Fruit fly (Drosophila melanogaster) whole organism, embryonic: ENCODE measurements around the gene RabX4.

Source experiments
- Bdp1 ChIP-seq: fragments of 200-800 bp; sonication (Bioruptor generic); optimal IDR thresholded peaks from 3 replicates; lab custom pipeline; 2016; ENCODE audit warnings: missing biosample characterization, missing genetic modification characterization
- CG10366 ChIP-seq: fragments of 200-800 bp; sonication (Bioruptor generic); IDR thresholded peaks from 2 replicates; pipeline ENCODE4 v1.3.6; 2022; ENCODE audit warnings: missing biosample characterization, missing genetic modification characterization
- CG12659 ChIP-seq: fragments of 200-800 bp; sonication (Bioruptor generic); optimal IDR thresholded peaks from 3 replicates; lab custom pipeline; 2017; ENCODE audit warnings: mild to moderate bottlenecking, missing biosample characterization, missing genetic modification reagents, missing genetic modification characterization
- CG12769 ChIP-seq: fragments of 200-800 bp; sonication (Bioruptor generic); optimal IDR thresholded peaks from 2 replicates; lab custom pipeline; 2019; ENCODE audit warnings: missing biosample characterization, mild to moderate bottlenecking, missing genetic modification characterization, moderate library complexity
- CG14014 ChIP-seq: fragments of 200-800 bp; sonication (Bioruptor generic); IDR thresholded peaks from 2 replicates; pipeline ENCODE4 v1.3.6; 2022; ENCODE audit warnings: missing biosample characterization, missing genetic modification characterization
- CG14710 ChIP-seq: fragments of 200-800 bp; sonication (Bioruptor generic); optimal IDR thresholded peaks from 3 replicates; lab custom pipeline; 2019; ENCODE audit warnings: missing biosample characterization, mild to moderate bottlenecking, missing genetic modification characterization, moderate library complexity
- CG17186 ChIP-seq: fragments of 200-800 bp; sonication (Bioruptor generic); optimal IDR thresholded peaks from 3 replicates; lab custom pipeline; 2017; ENCODE audit warnings: missing biosample characterization, missing genetic modification reagents, missing genetic modification characterization
- CG17912 ChIP-seq: fragments of 200-800 bp; sonication (Bioruptor generic); optimal IDR thresholded peaks from 2 replicates; lab custom pipeline; 2018; ENCODE audit warnings: missing biosample characterization, mild to moderate bottlenecking, missing genetic modification characterization
- CG2116 ChIP-seq: fragments of 200-800 bp; sonication (Bioruptor generic); optimal IDR thresholded peaks from 3 replicates; lab custom pipeline; 2018; ENCODE audit warnings: missing biosample characterization, mild to moderate bottlenecking, missing genetic modification characterization
- CG30403 ChIP-seq: fragments of 200-800 bp; sonication (Bioruptor generic); optimal IDR thresholded peaks from 3 replicates; lab custom pipeline; 2016; ENCODE audit warnings: missing biosample characterization, missing genetic modification characterization
- CG34224 ChIP-seq: fragments of 200-800 bp; sonication (Bioruptor generic); IDR thresholded peaks from 3 replicates; pipeline ENCODE4 v1.3.6; 2022; ENCODE audit warnings: missing biosample characterization, missing genetic modification characterization; ENCODE audit not compliant: partially characterized antibody
- CG34422 ChIP-seq: fragments of 200-800 bp; sonication (Bioruptor generic); IDR thresholded peaks from 3 replicates; pipeline ENCODE4 v1.3.6; 2022; ENCODE audit warnings: missing biosample characterization, missing genetic modification characterization
- CG3847 ChIP-seq: fragments of 200-800 bp; sonication (Bioruptor generic); IDR thresholded peaks from 2 replicates; pipeline ENCODE4 v1.3.6; 2022; ENCODE audit warnings: missing biosample characterization, missing genetic modification characterization
- CG3995 ChIP-seq: fragments of 200-800 bp; sonication (Bioruptor generic); optimal IDR thresholded peaks from 3 replicates; lab custom pipeline; 2016; ENCODE audit warnings: missing biosample characterization, missing genetic modification characterization
- CG6791 ChIP-seq: fragments of 200-800 bp; sonication (Bioruptor generic); IDR thresholded peaks from 3 replicates; pipeline ENCODE4 v1.3.6; 2022; ENCODE audit warnings: missing biosample characterization, missing genetic modification characterization; ENCODE audit not compliant: partially characterized antibody
- CG7357 ChIP-seq: fragments of 200-800 bp; sonication (Bioruptor generic); IDR thresholded peaks from 3 replicates; pipeline ENCODE4 v1.3.6; 2022; ENCODE audit warnings: missing biosample characterization, missing genetic modification characterization
- CG7839 ChIP-seq: fragments of 200-800 bp; sonication (Bioruptor generic); optimal IDR thresholded peaks from 3 replicates; lab custom pipeline; 2018; ENCODE audit warnings: missing biosample characterization, mild to moderate bottlenecking, missing genetic modification characterization, moderate library complexity
- CoRest ChIP-seq: fragments of 200-800 bp; sonication (Bioruptor generic); optimal IDR thresholded peaks from 3 replicates; lab custom pipeline; 2018; ENCODE audit warnings: missing biosample characterization, mild to moderate bottlenecking, missing genetic modification characterization, moderate library complexity
- D19A ChIP-seq: fragments of 200-800 bp; optimal IDR thresholded peaks from 3 replicates; lab custom pipeline; 2019; ENCODE audit warnings: missing biosample characterization, mild to moderate bottlenecking, missing genetic modification characterization, moderate library complexity
- D19B ChIP-seq: fragments of 200-800 bp; sonication (Bioruptor generic); optimal IDR thresholded peaks from 2 replicates; lab custom pipeline; 2017; ENCODE audit warnings: missing biosample characterization, mild to moderate bottlenecking, missing genetic modification characterization
- Dbx ChIP-seq: fragments of 200-800 bp; sonication (Bioruptor generic); IDR thresholded peaks from 3 replicates; pipeline ENCODE4 v1.3.6; 2022; ENCODE audit warnings: missing biosample characterization, missing genetic modification characterization
- E2f2 ChIP-seq: fragments of 200-800 bp; sonication (Bioruptor generic); IDR thresholded peaks from 2 replicates; pipeline ENCODE4 v1.3.6; 2022; ENCODE audit warnings: missing biosample characterization, missing genetic modification characterization
- Hr78 ChIP-seq, 2 experiments: fragments of 200-800 bp in 1 of 2; fragments of >200 bp in 1 of 2; sonication (Bioruptor generic) in 1 of 2; optimal IDR thresholded peaks; 2 replicates each; lab custom pipeline; 2017 to 2019; ENCODE audit warnings: missing biosample characterization in 2 of 2, missing genetic modification characterization in 2 of 2, mild to moderate bottlenecking in 1 of 2, moderate library complexity in 1 of 2
- Max ChIP-seq: fragments of 200-800 bp; sonication (Bioruptor generic); optimal IDR thresholded peaks from 2 replicates; lab custom pipeline; 2016; ENCODE audit warnings: missing biosample characterization, mild to moderate bottlenecking, missing genetic modification characterization
- Mrtf ChIP-seq: fragments of 200-800 bp; sonication (Bioruptor generic); IDR thresholded peaks from 3 replicates; pipeline ENCODE4 v1.3.6; 2022; ENCODE audit warnings: missing biosample characterization, missing genetic modification characterization
- Optix ChIP-seq: fragments of 200-800 bp; sonication (Bioruptor generic); IDR thresholded peaks from 3 replicates; pipeline ENCODE4 v1.3.6; 2022; ENCODE audit warnings: missing biosample characterization, missing genetic modification characterization
- Ptx1 ChIP-seq: fragments of 200-800 bp; sonication (Bioruptor generic); IDR thresholded peaks from 2 replicates; pipeline ENCODE4 v1.3.6; 2022; ENCODE audit warnings: missing biosample characterization, missing genetic modification characterization
- ap ChIP-seq: fragments of 200-800 bp; sonication (Bioruptor generic); IDR thresholded peaks from 2 replicates; pipeline ENCODE4 v1.3.6; 2022; ENCODE audit warnings: missing biosample characterization, missing genetic modification characterization
- bcd ChIP-seq: fragments of 200-800 bp; sonication (Bioruptor generic); optimal IDR thresholded peaks from 2 replicates; lab custom pipeline; 2017; ENCODE audit warnings: missing biosample characterization, mild to moderate bottlenecking, missing genetic modification characterization
- bigmax ChIP-seq: fragments of 200-800 bp; sonication (Bioruptor generic); optimal IDR thresholded peaks from 2 replicates; lab custom pipeline; 2018; ENCODE audit warnings: missing biosample characterization, mild to moderate bottlenecking, missing genetic modification characterization
- br ChIP-seq: fragments of >200 bp; optimal IDR thresholded peaks from 2 replicates; lab custom pipeline; 2017
- cg ChIP-seq: fragments of 200-800 bp; sonication (Bioruptor generic); optimal IDR thresholded peaks from 3 replicates; lab custom pipeline; 2019; ENCODE audit warnings: missing biosample characterization, mild to moderate bottlenecking, missing genetic modification characterization, moderate library complexity
- chn ChIP-seq: fragments of 200-800 bp; sonication (Bioruptor generic); optimal IDR thresholded peaks from 2 replicates; lab custom pipeline; 2016; ENCODE audit warnings: missing biosample characterization, missing genetic modification characterization
- eve ChIP-seq, 2 experiments: fragments of >200 bp; optimal IDR thresholded peaks; 2 replicates each; lab custom pipeline; 2017; ENCODE audit warnings: missing biosample characterization in 2 of 2, missing genetic modification characterization in 2 of 2
- fd102C ChIP-seq: fragments of 200-800 bp; sonication (Bioruptor generic); optimal IDR thresholded peaks from 2 replicates; lab custom pipeline; 2018; ENCODE audit warnings: missing biosample characterization, mild to moderate bottlenecking, missing genetic modification characterization, moderate library complexity
- grn ChIP-seq: fragments of 200-800 bp; sonication (Bioruptor generic); optimal IDR thresholded peaks from 3 replicates; lab custom pipeline; 2017; ENCODE audit warnings: missing biosample characterization, missing genetic modification characterization
- ind ChIP-seq: fragments of 200-800 bp; sonication (Bioruptor generic); optimal IDR thresholded peaks from 3 replicates; lab custom pipeline; 2016; ENCODE audit warnings: missing biosample characterization, missing genetic modification characterization
- maf-S ChIP-seq: fragments of 200-800 bp; sonication (Bioruptor generic); optimal IDR thresholded peaks from 2 replicates; lab custom pipeline; 2016; ENCODE audit warnings: missing biosample characterization, missing genetic modification characterization
- nerfin-1 ChIP-seq: fragments of 200-800 bp; sonication (Bioruptor generic); optimal IDR thresholded peaks from 3 replicates; lab custom pipeline; 2019; ENCODE audit warnings: missing biosample characterization, mild to moderate bottlenecking, missing genetic modification characterization, moderate library complexity
- peb ChIP-seq: fragments of 200-800 bp; sonication (Bioruptor generic); IDR thresholded peaks from 2 replicates; pipeline ENCODE4 v1.3.6; 2022; ENCODE audit warnings: missing biosample characterization, missing genetic modification characterization
- pnt ChIP-seq: fragments of 200-800 bp; sonication (Bioruptor generic); optimal IDR thresholded peaks from 3 replicates; lab custom pipeline; 2016; ENCODE audit warnings: missing biosample characterization, missing genetic modification characterization
- repo ChIP-seq: fragments of 200-800 bp; sonication (Bioruptor generic); optimal IDR thresholded peaks from 2 replicates; lab custom pipeline; 2016; ENCODE audit warnings: missing biosample characterization, missing genetic modification characterization
- run ChIP-seq: fragments of 200-800 bp; sonication (Bioruptor generic); optimal IDR thresholded peaks from 3 replicates; lab custom pipeline; 2018; ENCODE audit warnings: missing biosample characterization, mild to moderate bottlenecking, missing genetic modification characterization
- salm ChIP-seq: fragments of 200-800 bp; sonication (Bioruptor generic); optimal IDR thresholded peaks from 2 replicates; lab custom pipeline; 2018; ENCODE audit warnings: missing biosample characterization, mild to moderate bottlenecking, missing genetic modification characterization
- schlank ChIP-seq: fragments of 200-800 bp; sonication (Bioruptor generic); optimal IDR thresholded peaks from 2 replicates; lab custom pipeline; 2018; ENCODE audit warnings: missing biosample characterization, mild to moderate bottlenecking, missing genetic modification characterization
- sug ChIP-seq: fragments of 200-800 bp; optimal IDR thresholded peaks from 2 replicates; lab custom pipeline; 2019; ENCODE audit warnings: missing biosample characterization, mild to moderate bottlenecking, missing genetic modification characterization, moderate library complexity
- wdn ChIP-seq: fragments of 200-800 bp; sonication (Bioruptor generic); IDR thresholded peaks from 2 replicates; pipeline ENCODE4 v1.3.6; 2022; ENCODE audit warnings: missing biosample characterization, missing genetic modification characterization
- zen ChIP-seq: fragments of 200-800 bp; sonication (Bioruptor generic); optimal IDR thresholded peaks from 3 replicates; lab custom pipeline; 2018; ENCODE audit warnings: missing biosample characterization, mild to moderate bottlenecking, missing genetic modification characterization, moderate library complexity
- zf30C ChIP-seq: fragments of 200-800 bp; sonication (Bioruptor generic); optimal IDR thresholded peaks from 3 replicates; lab custom pipeline; 2018; ENCODE audit warnings: missing biosample characterization, mild to moderate bottlenecking, missing genetic modification characterization
- zfh2 ChIP-seq: fragments of 200-800 bp; sonication (Bioruptor generic); optimal IDR thresholded peaks from 2 replicates; lab custom pipeline; 2016; ENCODE audit warnings: missing biosample characterization, missing genetic modification characterization

Gene RabX4

DNA sequence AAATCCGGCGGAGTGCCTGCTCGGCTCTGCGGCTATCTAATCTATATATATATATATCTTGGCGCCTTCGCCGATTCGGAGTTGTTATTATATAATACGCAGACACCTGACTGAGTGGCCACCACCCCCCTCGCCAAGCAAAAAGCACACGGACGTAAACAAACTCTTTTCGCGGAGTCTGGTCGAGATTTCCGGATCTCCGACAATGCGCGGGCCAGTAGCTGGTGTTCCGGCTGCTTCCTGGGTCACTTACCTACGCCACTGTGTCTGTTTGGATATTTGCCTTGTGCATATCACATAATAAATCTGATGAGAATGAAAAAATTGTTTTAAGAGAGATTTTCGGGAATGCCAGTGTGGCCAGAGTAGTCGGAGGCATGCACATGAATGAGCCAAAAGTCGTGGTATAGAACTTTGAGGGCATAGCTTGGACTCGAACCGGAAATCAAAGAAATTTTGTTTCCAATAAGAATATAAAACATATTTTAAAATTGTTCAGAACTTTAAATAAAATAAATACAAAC, 41.1 kb downstream of the RabX4 start, which contains the start of gene CG5805 (continued):
- TF ChIP-seq CG34422 (peak; percentile 78; the same call in 2 of the 3 replicates), CG7357 (peak; percentile 63; the same call in 2 of the 3 replicates), CG12659 (peak; percentile 92), Mrtf (GFP tag; lab: Robert Waterston, UW) (peak; percentile 34; the same call in 2 of the 3 replicates), Dbx (GFP tag; lab: Robert Waterston, UW) (peak; percentile 89), CG10366 (GFP tag; lab: Robert Waterston, UW) (peak; percentile 84), repo (GFP tag; lab: Kevin White, UChicago) (peak; percentile 59), CG3995 (GFP tag; lab: Kevin White, UChicago) (peak; percentile 63), salm (tag; lab: Kevin White, UChicago) (peak; percentile 40), CG17912 (GFP tag; lab: Kevin White, UChicago) (peak; percentile 87), br (lab: Kevin White, UChicago) (no peak), Hr78 (GFP tag; optimal IDR thresholded peaks at IDR 0.05; lab: Kevin White, UChicago) (peak in 1 of 2 experiments; percentile 82), Max (GFP tag; lab: Kevin White, UChicago) (peak; percentile 85), Optix (peak; percentile 71; the same call in 2 of the 3 replicates), bcd (GFP tag; lab: Kevin White, UChicago) (peak; percentile 95), CG14710 (tag; lab: Kevin White, UChicago) (peak; percentile 80), peb (GFP tag; lab: Robert Waterston, UW) (peak; percentile 50), CoRest (tag; lab: Kevin White, UChicago) (peak; percentile 86), Ptx1 (GFP tag; lab: Robert Waterston, UW) (peak; percentile 81), schlank (tag; lab: Kevin White, UChicago) (peak; percentile 62), CG30403 (peak; percentile 67), eve (GFP tag; optimal IDR thresholded peaks at IDR 0.05; lab: Kevin White, UChicago) (no peak), maf-S (GFP tag; lab: Kevin White, UChicago) (peak; percentile 65), CG12769 (peak; percentile 96), fd102C (peak; percentile 49), E2f2 (GFP tag; lab: Robert Waterston, UW) (peak; percentile 65), wdn (GFP tag; lab: Robert Waterston, UW) (peak; percentile 81), CG14014 (GFP tag; lab: Robert Waterston, UW) (peak; percentile 71), CG7839 (tag; lab: Kevin White, UChicago) (peak; percentile 81), CG6791 (peak; percentile 43; the same call in 2 of the 3 replicates), zfh2 (peak; percentile 61), D19A (tag; lab: Kevin White, UChicago) (no peak), cg (GFP tag; lab: Kevin White, UChicago) (no peak), ap (peak; percentile 54; the same call in 1 of the 2 replicates), grn (GFP tag; lab: Kevin White, UChicago) (peak; percentile 69), CG34224 (peak; percentile 25; the same call in 1 of the 3 replicates), sug (tag; lab: Kevin White, UChicago) (peak; percentile 83), run (tag; lab: Kevin White, UChicago) (peak; percentile 31), ind (GFP tag; lab: Kevin White, UChicago) (peak; percentile 62), CG2116 (GFP tag; lab: Kevin White, UChicago) (peak; percentile 90), zen (tag; lab: Kevin White, UChicago) (peak; percentile 79), CG3847 (peak; percentile 90), D19B (GFP tag; lab: Kevin White, UChicago) (peak; percentile 74), nerfin-1 (peak; percentile 75), chn (GFP tag; lab: Kevin White, UChicago) (peak; percentile 64), pnt (GFP tag; lab: Kevin White, UChicago) (no peak), Bdp1 (GFP tag; lab: Kevin White, UChicago) (peak; percentile 74), zf30C (GFP tag; lab: Kevin White, UChicago) (no peak), CG17186 (peak; percentile 85), bigmax (GFP tag; lab: Kevin White, UChicago) (peak; percentile 65)
